Worm (Caenorhabditis elegans) whole organism, L1 larva: ENCODE measurements around the gene mboa-7.

ENCODE experiments used
- Y116A8C.19 ChIP-seq: sonication (generic microtip); optimal IDR thresholded peaks from 2 replicates; lab custom pipeline; 2016; ENCODE audit warnings: missing compliant biosample characterization, missing genetic modification characterization, borderline replicate concordance
- aha-1 ChIP-seq: fragments of 150-350 bp; optimal IDR thresholded peaks from 2 replicates; lab custom pipeline; 2014; ENCODE audit warnings: missing biosample characterization, missing genetic modification characterization
- ceh-8 ChIP-seq: fragments of 200-800 bp; sonication (Bioruptor generic); optimal IDR thresholded peaks from 2 replicates; lab custom pipeline; 2018; ENCODE audit warnings: mild to moderate bottlenecking, missing genetic modification characterization, moderate library complexity, missing compliant biosample characterization
- ceh-90 ChIP-seq: sonication (generic microtip); optimal IDR thresholded peaks from 2 replicates; lab custom pipeline; 2016; ENCODE audit warnings: missing genetic modification characterization, missing compliant biosample characterization
- efl-1 ChIP-seq, 4 experiments: fragments of 150-350 bp; optimal IDR thresholded peaks in 3 of 4; peaks in 1 of 4; 1 replicate in 1 of 4; 2 replicates in 3 of 4; lab custom pipeline; 2014; ENCODE audit warnings: missing biosample characterization in 2 of 4, missing genetic modification characterization in 2 of 4, missing genetic modification reagents in 2 of 4
- egl-13 ChIP-seq: sonication (generic microtip); optimal IDR thresholded peaks from 2 replicates; lab custom pipeline; 2016; ENCODE audit warnings: missing genotype, missing genetic modification reagents, missing genetic modification characterization, missing compliant biosample characterization
- elt-2 ChIP-seq: sonication (generic microtip); optimal IDR thresholded peaks from 2 replicates; lab custom pipeline; 2016; ENCODE audit warnings: missing genetic modification characterization, mild to moderate bottlenecking, inconsistent platforms, missing compliant biosample characterization, missing genetic modification reagents
- ets-5 ChIP-seq: fragments of 200-800 bp; sonication (Bioruptor generic); IDR thresholded peaks from 2 replicates; pipeline ENCODE4 v1.3.6; 2022; ENCODE audit warnings: missing genetic modification characterization, missing compliant biosample characterization
- grh-1 ChIP-seq: fragments of 200-800 bp; sonication (Bioruptor generic); IDR thresholded peaks from 2 replicates; pipeline ENCODE4 v1.3.6; 2022; ENCODE audit warnings: missing genetic modification reagents, missing genetic modification characterization, missing compliant biosample characterization
- isw-1 ChIP-seq: fragments of 200-800 bp; sonication (Bioruptor generic); IDR thresholded peaks from 2 replicates; pipeline ENCODE4 v1.3.6; 2022; ENCODE audit warnings: missing genetic modification characterization, missing compliant biosample characterization
- jun-1 ChIP-seq: fragments of 150-350 bp; optimal IDR thresholded peaks from 2 replicates; lab custom pipeline; 2014; ENCODE audit warnings: missing biosample characterization, missing genetic modification reagents, missing genetic modification characterization
- lin-14 ChIP-seq: fragments of 200-800 bp; sonication (Bioruptor generic); optimal IDR thresholded peaks from 2 replicates; lab custom pipeline; 2018; ENCODE audit warnings: mild to moderate bottlenecking, missing genetic modification characterization, moderate library complexity, missing compliant biosample characterization
- lin-35 ChIP-seq, 2 experiments: fragments of 150-350 bp; optimal IDR thresholded peaks; 2 replicates each; lab custom pipeline; 2014; ENCODE audit warnings: missing biosample characterization in 2 of 2, missing genetic modification characterization in 2 of 2, missing genetic modification reagents in 2 of 2
- lsy-2 ChIP-seq, 2 experiments: fragments of 150-350 bp; optimal IDR thresholded peaks; 2 replicates each; lab custom pipeline; 2014; ENCODE audit warnings: missing biosample characterization in 2 of 2, missing genetic modification characterization in 2 of 2
- mdl-1 ChIP-seq, 2 experiments: fragments of 150-350 bp; optimal IDR thresholded peaks; 2 replicates each; lab custom pipeline; 2014 to 2017; ENCODE audit warnings: missing biosample characterization in 2 of 2, missing genetic modification characterization in 2 of 2, inconsistent platforms in 1 of 2
- mef-2 ChIP-seq: fragments of 150-350 bp; optimal IDR thresholded peaks from 2 replicates; lab custom pipeline; 2014; ENCODE audit warnings: missing biosample characterization, missing genetic modification characterization
- nhr-19 ChIP-seq: fragments of 200-800 bp; sonication (Bioruptor generic); conservative IDR thresholded peaks from 2 replicates; pipeline ENCODE4 v1.3.6; 2022; ENCODE audit warnings: missing genetic modification characterization, missing compliant biosample characterization
- nhr-20 ChIP-seq: sonication (generic microtip); optimal IDR thresholded peaks from 2 replicates; lab custom pipeline; 2016; ENCODE audit warnings: mild to moderate bottlenecking, missing genetic modification characterization, missing compliant biosample characterization
- nhr-71 ChIP-seq: sonication (generic microtip); optimal IDR thresholded peaks from 2 replicates; lab custom pipeline; 2016; ENCODE audit warnings: mild to moderate bottlenecking, missing genetic modification characterization, moderate library complexity, missing compliant biosample characterization
- nhr-77 ChIP-seq: fragments of 150-350 bp; optimal IDR thresholded peaks from 2 replicates; lab custom pipeline; 2014; ENCODE audit warnings: missing biosample characterization, missing genetic modification characterization
- nhr-85 ChIP-seq: sonication (generic microtip); peaks from one replicate; lab custom pipeline; 2016; ENCODE audit warnings: missing genetic modification characterization, inconsistent platforms, missing compliant biosample characterization
- pax-3 ChIP-seq: fragments of 200-800 bp; sonication (Bioruptor generic); optimal IDR thresholded peaks from 2 replicates; lab custom pipeline; 2018; ENCODE audit warnings: mild to moderate bottlenecking, missing genetic modification characterization, moderate library complexity, missing compliant biosample characterization
- rnt-1 ChIP-seq: sonication (generic microtip); optimal IDR thresholded peaks from 2 replicates; lab custom pipeline; 2016; ENCODE audit warnings: mild to moderate bottlenecking, missing genetic modification characterization, moderate library complexity, missing compliant biosample characterization
- skn-1 ChIP-seq: fragments of 150-350 bp; optimal IDR thresholded peaks from 2 replicates; lab custom pipeline; 2014; ENCODE audit warnings: missing biosample characterization, missing genetic modification characterization
- snu-23 ChIP-seq: sonication (generic microtip); optimal IDR thresholded peaks from 2 replicates; lab custom pipeline; 2016; ENCODE audit warnings: missing genetic modification characterization, missing compliant biosample characterization
- sox-4 ChIP-seq: sonication (generic microtip); optimal IDR thresholded peaks from 2 replicates; lab custom pipeline; 2016; ENCODE audit warnings: missing genetic modification characterization, missing compliant biosample characterization
- sptf-1 ChIP-seq: fragments of 150-350 bp; optimal IDR thresholded peaks from 2 replicates; lab custom pipeline; 2014; ENCODE audit warnings: missing biosample characterization, missing genetic modification characterization
- unc-86 ChIP-seq: sonication (generic microtip); optimal IDR thresholded peaks from 2 replicates; lab custom pipeline; 2016; ENCODE audit warnings: missing genetic modification characterization, missing compliant biosample characterization
- unc-98 ChIP-seq: fragments of 200-800 bp; sonication (Bioruptor generic); IDR thresholded peaks from 2 replicates; pipeline ENCODE4 v1.3.6; 2022; ENCODE audit warnings: missing genetic modification characterization, missing compliant biosample characterization
- vab-15 ChIP-seq: sonication (generic microtip); optimal IDR thresholded peaks from 2 replicates; lab custom pipeline; 2017; ENCODE audit warnings: missing genotype, mild to moderate bottlenecking, missing genetic modification characterization, missing compliant biosample characterization
- zag-1 ChIP-seq: fragments of 150-350 bp; optimal IDR thresholded peaks from 2 replicates; lab custom pipeline; 2014; ENCODE audit warnings: missing biosample characterization, missing genetic modification characterization
- ztf-4 ChIP-seq: fragments of 150-350 bp; optimal IDR thresholded peaks from 2 replicates; lab custom pipeline; 2014; ENCODE audit warnings: missing biosample characterization, missing genetic modification characterization

The mboa-7 gene

DNA sequence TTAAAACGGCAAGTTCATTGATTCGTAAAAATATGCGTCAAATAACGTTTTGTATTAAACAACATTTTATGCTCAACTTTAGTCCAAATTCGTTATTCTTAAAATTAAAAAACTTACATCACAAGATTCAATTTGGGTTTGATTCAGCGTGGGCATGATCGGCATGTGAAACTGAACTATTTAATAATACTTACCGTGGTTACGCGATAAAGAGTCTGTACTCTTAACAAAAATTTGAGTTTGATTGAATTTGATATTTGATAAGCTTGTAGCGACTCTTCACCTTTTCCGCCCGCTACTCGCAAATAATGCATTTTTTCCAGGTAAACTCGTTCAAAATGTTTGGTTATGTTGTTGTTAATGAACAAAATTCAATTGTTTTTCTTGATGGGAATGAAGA lies 9.1 kb upstream of the mboa-7 start, which contains the start of gene glo-3:
TSS of gene glo-3 (plus strand) at position 253 of the 400 bp plus-strand sequence.
- TF ChIP-seq grh-1 (GFP tag; lab: Robert Waterston, UW) (no peak), sptf-1 (tag; lab: Kevin White, UChicago) (no peak), elt-2 (tag; lab: Kevin White, UChicago) (peak; percentile 60), Y116A8C.19 (no peak), pax-3 (tag; lab: Kevin White, UChicago) (no peak)

DNA sequence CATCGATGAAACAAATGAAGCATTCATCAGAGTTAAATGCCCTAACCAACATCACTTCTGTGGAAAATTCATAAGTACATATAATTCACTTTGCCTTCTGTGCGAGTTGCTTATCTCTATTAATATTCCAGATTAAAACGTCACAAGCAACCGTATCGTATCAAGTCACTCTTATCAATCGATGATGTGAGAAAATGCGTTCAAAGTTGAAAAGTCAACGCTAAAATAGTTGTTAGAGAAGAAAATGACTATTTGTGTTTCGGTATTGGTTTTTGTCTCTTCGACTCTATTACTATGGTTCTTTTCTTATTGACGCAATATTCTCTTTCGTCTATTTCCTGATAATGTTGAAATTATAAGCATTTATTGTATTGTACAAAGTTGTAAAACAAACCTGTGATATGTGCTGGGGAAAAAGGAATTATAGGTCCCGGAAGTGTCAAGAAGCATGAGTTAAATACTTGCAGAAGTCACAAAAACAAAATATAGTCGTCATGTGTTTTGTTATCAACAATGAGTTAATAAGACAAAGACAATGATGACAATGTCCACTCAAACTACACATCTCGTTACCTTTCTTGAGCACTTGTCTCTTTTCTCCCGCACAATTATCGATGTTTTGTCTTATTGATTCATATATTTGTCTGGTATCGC lies 7.9 kb upstream of the mboa-7 start:
- peak; percentile 26 for TF ChIP-seq egl-13
- peak; percentile 93 for TF ChIP-seq elt-2 (tag; lab: Kevin White, UChicago)
- peak; percentile 15 for TF ChIP-seq nhr-71 (tag; lab: Kevin White, UChicago)
- no peak for TF ChIP-seq lin-14 (GFP tag; lab: Kevin White, UChicago)
- peak in 1 of 2 experiments; percentile 38 for TF ChIP-seq lin-35 (GFP tag; optimal IDR thresholded peaks at IDR 0.05; lab: Kevin White, UChicago)
- TF ChIP-seq nhr-19 (GFP tag; lab: Robert Waterston, UW), result no peak
- peak; percentile 18 for TF ChIP-seq nhr-20 (tag; lab: Kevin White, UChicago)

DNA sequence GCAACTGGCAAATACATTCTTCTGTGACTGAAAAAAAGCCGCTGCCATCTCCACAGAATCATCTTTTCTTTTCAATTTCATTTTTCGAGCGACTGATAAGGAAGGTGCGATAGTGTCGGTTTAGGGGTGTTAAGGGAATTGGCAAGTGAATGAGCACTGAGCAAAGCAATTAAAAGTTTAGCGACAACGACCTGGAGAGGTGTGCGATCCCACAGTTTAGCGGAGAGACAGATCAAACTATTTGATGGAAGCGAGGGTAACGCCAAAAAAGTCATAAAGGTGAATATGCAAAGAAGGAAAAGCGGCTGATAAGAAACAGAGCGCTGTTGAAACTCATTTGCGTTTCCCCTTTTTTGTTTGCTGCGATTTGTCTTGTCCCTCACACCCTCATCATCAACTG lies 4.6 kb upstream of the mboa-7 start, which contains the start of the genes F14F3.5 and slcf-1:
TSS of gene F14F3.5 (minus strand) at position 234 of the 400 bp plus-strand sequence.
TSS of gene slcf-1 (plus strand) at position 302 of the 400 bp plus-strand sequence.
- TF ChIP-seq elt-2 (tag; lab: Kevin White, UChicago) (peak; percentile 75), zag-1 (tag; lab: Kevin White, UChicago) (no peak)

DNA sequence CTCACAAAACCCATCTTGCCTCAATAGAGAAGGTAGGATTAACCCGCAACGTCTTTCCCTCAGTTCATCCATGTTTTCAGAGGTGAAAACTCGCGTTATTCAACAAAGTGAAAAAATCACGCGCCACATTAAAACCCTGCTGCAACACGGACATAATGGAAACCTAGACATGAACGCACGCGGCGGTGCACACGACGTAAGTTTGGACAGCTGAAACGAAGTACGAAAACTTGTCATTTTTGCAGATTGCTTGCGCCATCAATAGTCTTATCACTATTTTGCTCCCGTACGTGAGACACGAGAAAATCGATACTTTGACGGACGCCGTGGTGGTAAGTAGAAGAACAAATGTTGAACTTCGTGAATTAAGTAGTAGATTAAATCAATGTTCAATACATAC lies 3.0 kb upstream of the mboa-7 start:
- TF ChIP-seq elt-2 (tag; lab: Kevin White, UChicago) (peak; percentile 39), mdl-1 (tag; optimal IDR thresholded peaks at IDR 0.05; lab: Kevin White, UChicago) (peak in 1 of 2 experiments; percentile 10), jun-1 (no peak)

DNA sequence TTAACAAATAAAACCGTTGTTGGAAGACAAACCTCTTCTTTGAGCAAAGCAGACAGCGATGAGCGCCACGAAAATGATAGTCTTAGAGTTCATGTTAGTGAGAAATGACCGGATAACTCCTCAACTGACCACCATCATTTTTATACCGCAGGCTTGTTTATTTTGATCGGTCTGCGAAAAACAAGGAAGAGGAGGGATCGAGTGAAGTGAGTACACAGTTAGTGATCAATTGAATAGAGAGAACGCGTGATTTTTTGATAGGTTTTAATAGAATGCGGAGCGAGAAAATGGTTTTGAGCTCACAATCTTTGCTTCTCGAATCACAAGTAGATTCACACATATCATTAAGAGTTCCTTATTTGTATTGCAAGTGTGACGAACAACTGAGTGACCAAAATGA lies 3.1 kb downstream of the mboa-7 start, which contains the start of gene F14F3.4:
TSS of gene F14F3.4 (minus strand) at position 101 of the 400 bp plus-strand sequence.
- TF ChIP-seq sptf-1 (tag; lab: Kevin White, UChicago) (no peak), sox-4 (no peak), mef-2 (tag; lab: Kevin White, UChicago) (no peak), ztf-4 (tag; lab: Kevin White, UChicago) (no peak), aha-1 (no peak), Y116A8C.19 (no peak), vab-15 (no peak), ets-5 (no peak)

DNA sequence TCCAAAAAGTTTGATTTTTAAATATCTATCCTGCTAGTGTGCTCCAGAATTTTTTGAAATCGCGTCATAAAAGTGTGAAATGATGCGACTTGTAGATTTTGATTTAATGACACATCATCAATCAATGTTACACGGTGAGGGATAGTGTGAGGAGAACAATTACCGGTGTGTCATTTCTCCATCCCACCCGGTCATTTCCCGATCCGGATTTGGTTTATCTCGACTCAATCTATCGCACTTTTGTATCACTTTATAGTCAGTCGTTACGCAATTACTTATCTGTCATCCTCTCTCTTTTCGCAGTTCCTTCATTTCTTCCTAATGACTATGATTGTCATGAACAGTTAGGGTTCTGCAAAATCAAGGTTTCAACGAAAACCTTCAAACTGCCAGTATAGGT lies 4.2 kb downstream of the mboa-7 start:
- TF ChIP-seq ceh-8 (GFP tag; lab: Kevin White, UChicago) (no peak), efl-1 (optimal IDR thresholded peaks at IDR 0.05; lab: Kevin White, UChicago) (no peak), efl-1 (GFP tag; optimal IDR thresholded peaks at IDR 0.05 in 1 of 2; lab: Kevin White, UChicago) (peak in 1 of 2 experiments; percentile 71), isw-1 (GFP tag; lab: Robert Waterston, UW) (no peak)

DNA sequence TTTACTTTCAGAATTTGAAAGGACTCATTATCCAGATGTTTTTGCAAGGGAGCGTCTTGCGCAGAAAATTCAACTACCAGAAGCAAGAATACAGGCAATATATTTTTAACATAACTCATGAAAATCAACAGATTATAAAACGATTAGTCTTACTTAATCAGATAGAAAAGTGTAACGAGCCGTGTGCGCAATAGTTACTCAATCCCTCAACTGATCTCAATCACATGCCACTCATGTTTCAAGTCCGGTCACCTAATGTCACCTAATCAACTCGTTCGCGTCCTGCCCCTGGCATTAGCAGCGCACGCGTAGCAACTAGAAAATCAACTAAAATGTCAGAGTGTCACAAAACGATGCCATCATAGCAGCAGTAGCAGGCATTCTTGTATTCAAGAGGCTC lies 7.8 kb downstream of the mboa-7 start:
- TF ChIP-seq nhr-85 (peak; percentile 74), unc-98 (GFP tag; lab: Robert Waterston, UW) (no peak), grh-1 (GFP tag; lab: Robert Waterston, UW) (0 out of 2 replicates have a peak, but pooled peaks have one; percentile 19), unc-86 (tag; lab: Kevin White, UChicago) (no peak), vab-15 (no peak), ceh-90 (tag; lab: Kevin White, UChicago) (no peak), snu-23 (no peak), rnt-1 (tag; lab: Kevin White, UChicago) (no peak), skn-1 (tag; lab: Kevin White, UChicago) (no peak), lsy-2 (tag; optimal IDR thresholded peaks at IDR 0.05; lab: Kevin White, UChicago) (no peak), nhr-77 (tag; lab: Kevin White, UChicago) (no peak)
